Worm (Caenorhabditis elegans) whole organism, L2 larva: ENCODE results near the gene C29F9.6.

Experiments used
- ZK546.5 ChIP-seq: sonication (generic microtip); optimal IDR thresholded peaks from 2 replicates; lab custom pipeline; 2017; ENCODE audit warnings: missing biosample characterization, missing genetic modification characterization
- blmp-1 ChIP-seq: sonication (generic microtip); optimal IDR thresholded peaks from 2 replicates; lab custom pipeline; 2017; ENCODE audit warnings: missing genetic modification characterization, mild to moderate bottlenecking, missing compliant biosample characterization, antibody characterized with exemption, moderate library complexity; ENCODE audit not compliant: insufficient read depth
- dmd-4 ChIP-seq: sonication (generic microtip); optimal IDR thresholded peaks from 2 replicates; lab custom pipeline; 2017; ENCODE audit warnings: missing biosample characterization, missing genetic modification characterization
- fos-1 ChIP-seq: fragments of 150-350 bp; optimal IDR thresholded peaks from 2 replicates; lab custom pipeline; 2014; ENCODE audit warnings: missing biosample characterization, missing genetic modification characterization
- lin-39 ChIP-seq: fragments of 150-350 bp; optimal IDR thresholded peaks from 2 replicates; lab custom pipeline; 2014; ENCODE audit warnings: missing biosample characterization, missing genetic modification reagents, missing genetic modification characterization
- lsy-2 ChIP-seq, 2 experiments: fragments of 150-350 bp in 1 of 2; sonication (generic microtip) in 1 of 2; optimal IDR thresholded peaks; 2 replicates each; lab custom pipeline; 2014 to 2017; ENCODE audit warnings: missing biosample characterization in 2 of 2, missing genetic modification characterization in 2 of 2
- nhr-11 ChIP-seq: fragments of 150-350 bp; optimal IDR thresholded peaks from 2 replicates; lab custom pipeline; 2014; ENCODE audit warnings: missing biosample characterization, missing genetic modification characterization
- nhr-12 ChIP-seq: fragments of 150-350 bp; optimal IDR thresholded peaks from 2 replicates; lab custom pipeline; 2014; ENCODE audit warnings: missing biosample characterization, missing genetic modification characterization

DNA sequence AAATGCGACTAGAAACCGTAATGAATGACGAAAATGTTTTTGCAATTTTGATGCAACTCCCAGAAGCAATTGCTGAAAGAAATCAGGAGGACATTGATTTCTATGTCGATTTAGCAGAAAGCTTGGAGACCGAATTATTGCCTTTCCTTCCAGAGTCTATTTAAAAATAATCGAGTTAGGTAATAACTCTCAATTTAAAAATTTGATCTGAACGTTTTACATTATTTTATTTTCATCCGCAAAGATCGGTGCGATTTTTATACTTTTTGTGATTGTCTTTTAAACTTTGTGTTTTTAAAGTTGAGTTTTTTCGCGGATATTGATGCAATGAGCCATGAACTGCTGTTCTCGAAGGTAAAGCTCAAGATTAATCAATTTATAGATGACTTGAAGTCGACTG, 9.8 kb downstream of the C29F9.6 start, which contains the start of gene pals-23:
- no peak for TF ChIP-seq blmp-1 (tag; lab: Kevin White, UChicago)
- no peak for TF ChIP-seq nhr-11
- no peak for TF ChIP-seq ZK546.5 (tag; lab: Kevin White, UChicago)
- TF ChIP-seq fos-1 (tag; lab: Kevin White, UChicago) = no peak
- no peak for TF ChIP-seq nhr-12
- no peak for TF ChIP-seq lsy-2 (tag; optimal IDR thresholded peaks at IDR 0.05; lab: Kevin White, UChicago)
- TF ChIP-seq dmd-4 (tag; lab: Kevin White, UChicago) = no peak
- TF ChIP-seq lin-39 (tag; lab: Kevin White, UChicago) = no peak
